Fruit fly (Drosophila melanogaster) whole organism, embryonic: ENCODE results near the gene GstO2.

ENCODE experiments used
- Aef1 ChIP-seq: fragments of 200-800 bp; sonication (Bioruptor generic); IDR thresholded peaks from 3 replicates; pipeline ENCODE4 v1.3.6; 2022; ENCODE audit warnings: missing biosample characterization, missing genetic modification characterization
- CG10274 ChIP-seq: fragments of 200-800 bp; sonication (Bioruptor generic); optimal IDR thresholded peaks from 3 replicates; lab custom pipeline; 2017; ENCODE audit warnings: missing biosample characterization, mild to moderate bottlenecking, missing genetic modification characterization
- CG10366 ChIP-seq: fragments of 200-800 bp; sonication (Bioruptor generic); IDR thresholded peaks from 2 replicates; pipeline ENCODE4 v1.3.6; 2022; ENCODE audit warnings: missing biosample characterization, missing genetic modification characterization
- CG12391 ChIP-seq: fragments of 200-800 bp; sonication (Bioruptor generic); optimal IDR thresholded peaks from 3 replicates; lab custom pipeline; 2018; ENCODE audit warnings: missing biosample characterization, mild to moderate bottlenecking, missing genetic modification characterization, moderate library complexity
- CG14667 ChIP-seq: fragments of 200-800 bp; sonication (Bioruptor generic); IDR thresholded peaks from 2 replicates; pipeline ENCODE4 v1.3.6; 2022; ENCODE audit warnings: missing biosample characterization, missing genetic modification characterization
- CG15269 ChIP-seq: fragments of 200-800 bp; sonication (Bioruptor generic); optimal IDR thresholded peaks from 2 replicates; lab custom pipeline; 2018; ENCODE audit warnings: missing biosample characterization, mild to moderate bottlenecking, missing genetic modification characterization, moderate library complexity
- CG17328 ChIP-seq: fragments of 200-800 bp; sonication (Bioruptor generic); IDR thresholded peaks from 2 replicates; pipeline ENCODE4 v1.3.6; 2022; ENCODE audit warnings: missing biosample characterization, missing genetic modification characterization
- CG17361 ChIP-seq: fragments of 200-800 bp; sonication (Bioruptor generic); IDR thresholded peaks from 3 replicates; pipeline ENCODE4 v1.3.6; 2022; ENCODE audit warnings: missing biosample characterization, missing genetic modification characterization
- CG1832 ChIP-seq: fragments of 200-800 bp; sonication (Bioruptor generic); optimal IDR thresholded peaks from 2 replicates; lab custom pipeline; 2017; ENCODE audit warnings: missing biosample characterization, mild to moderate bottlenecking, missing genetic modification characterization, inconsistent platforms
- CG18599 ChIP-seq: fragments of 200-800 bp; sonication (Bioruptor generic); optimal IDR thresholded peaks from 3 replicates; lab custom pipeline; 2017; ENCODE audit warnings: missing biosample characterization, missing genetic modification characterization, mild to moderate bottlenecking, moderate library complexity, missing genetic modification reagents
- CG31441 ChIP-seq: fragments of 200-800 bp; sonication (Bioruptor generic); IDR thresholded peaks from 2 replicates; pipeline ENCODE4 v1.3.6; 2022; ENCODE audit warnings: missing biosample characterization, missing genetic modification characterization
- CG43689 ChIP-seq: fragments of 200-800 bp; sonication (Bioruptor generic); IDR thresholded peaks from 2 replicates; pipeline ENCODE4 v1.3.6; 2022; ENCODE audit warnings: missing biosample characterization, missing genetic modification characterization
- CG6854 ChIP-seq: fragments of 200-800 bp; sonication (Bioruptor generic); optimal IDR thresholded peaks from 3 replicates; lab custom pipeline; 2017; ENCODE audit warnings: missing biosample characterization, mild to moderate bottlenecking, missing genetic modification characterization
- CHES-1-like ChIP-seq: fragments of 200-800 bp; sonication (Bioruptor generic); optimal IDR thresholded peaks from 2 replicates; lab custom pipeline; 2016; ENCODE audit warnings: missing biosample characterization, missing genetic modification characterization
- D19A ChIP-seq: fragments of 200-800 bp; optimal IDR thresholded peaks from 3 replicates; lab custom pipeline; 2019; ENCODE audit warnings: missing biosample characterization, mild to moderate bottlenecking, missing genetic modification characterization, moderate library complexity
- Dbx ChIP-seq: fragments of 200-800 bp; sonication (Bioruptor generic); IDR thresholded peaks from 3 replicates; pipeline ENCODE4 v1.3.6; 2022; ENCODE audit warnings: missing biosample characterization, missing genetic modification characterization
- Dek ChIP-seq: fragments of 200-800 bp; sonication (Bioruptor generic); optimal IDR thresholded peaks from 3 replicates; lab custom pipeline; 2019; ENCODE audit warnings: missing biosample characterization, mild to moderate bottlenecking, missing genetic modification characterization, moderate library complexity
- Dfd ChIP-seq, 2 experiments: fragments of >200 bp; optimal IDR thresholded peaks; 2 replicates each; lab custom pipeline; 2017; ENCODE audit warnings: missing biosample characterization in 2 of 2, missing genetic modification characterization in 2 of 2
- Dll ChIP-seq: fragments of 200-800 bp; sonication (Bioruptor generic); IDR thresholded peaks from 4 replicates; pipeline ENCODE4 v1.3.6; 2022; ENCODE audit warnings: missing biosample characterization, missing genetic modification characterization; ENCODE audit not compliant: partially characterized antibody
- Fer2 ChIP-seq: fragments of 200-800 bp; sonication (Bioruptor generic); optimal IDR thresholded peaks from 2 replicates; lab custom pipeline; 2018; ENCODE audit warnings: missing biosample characterization, mild to moderate bottlenecking, missing genetic modification characterization, moderate library complexity
- Gug ChIP-seq: fragments of 200-800 bp; sonication (Bioruptor generic); IDR thresholded peaks from 4 replicates; pipeline ENCODE4 v1.3.6; 2022; ENCODE audit warnings: missing biosample characterization, missing genetic modification characterization
- Hand ChIP-seq: fragments of 200-800 bp; sonication (Bioruptor generic); optimal IDR thresholded peaks from 2 replicates; lab custom pipeline; 2017; ENCODE audit warnings: mild to moderate bottlenecking, missing biosample characterization, missing genetic modification reagents, missing genetic modification characterization
- Hr78 ChIP-seq, 2 experiments: fragments of 200-800 bp in 1 of 2; fragments of >200 bp in 1 of 2; sonication (Bioruptor generic) in 1 of 2; optimal IDR thresholded peaks; 2 replicates each; lab custom pipeline; 2017 to 2019; ENCODE audit warnings: missing biosample characterization in 2 of 2, missing genetic modification characterization in 2 of 2, mild to moderate bottlenecking in 1 of 2, moderate library complexity in 1 of 2
- Lhr ChIP-seq: fragments of 200-800 bp; sonication (Bioruptor generic); optimal IDR thresholded peaks from 3 replicates; lab custom pipeline; 2017; ENCODE audit warnings: mild to moderate bottlenecking, missing biosample characterization, missing genetic modification reagents, missing genetic modification characterization
- NC2α ChIP-seq: fragments of 200-800 bp; sonication (Bioruptor generic); optimal IDR thresholded peaks from 2 replicates; lab custom pipeline; 2016; ENCODE audit warnings: missing biosample characterization, missing genetic modification characterization
- Nf-YA ChIP-seq: fragments of 200-800 bp; sonication (Bioruptor generic); IDR thresholded peaks from 2 replicates; pipeline ENCODE4 v1.3.6; 2022; ENCODE audit warnings: missing biosample characterization, missing genetic modification characterization
- Opbp ChIP-seq: fragments of 200-800 bp; sonication (Bioruptor generic); IDR thresholded peaks from 3 replicates; pipeline ENCODE4 v1.3.6; 2022; ENCODE audit warnings: missing biosample characterization, missing genetic modification characterization; ENCODE audit not compliant: partially characterized antibody
- Trl ChIP-seq, 3 experiments: fragments of >200 bp in 2 of 3; fragments of 200-800 bp in 1 of 3; sonication (Bioruptor generic) in 1 of 3; optimal IDR thresholded peaks; 2 replicates in 1 of 3; 3 replicates in 2 of 3; lab custom pipeline; 2016 to 2017; ENCODE audit warnings: missing biosample characterization in 1 of 3, missing genetic modification characterization in 1 of 3
- al ChIP-seq: fragments of 200-800 bp; sonication (Bioruptor generic); IDR thresholded peaks from 2 replicates; pipeline ENCODE4 v1.3.6; 2022; ENCODE audit warnings: missing biosample characterization, missing genetic modification characterization
- ase ChIP-seq: fragments of 200-800 bp; sonication (Bioruptor generic); IDR thresholded peaks from 3 replicates; pipeline ENCODE4 v1.3.6; 2022; ENCODE audit warnings: missing biosample characterization, missing genetic modification characterization
- bigmax ChIP-seq: fragments of 200-800 bp; sonication (Bioruptor generic); optimal IDR thresholded peaks from 2 replicates; lab custom pipeline; 2018; ENCODE audit warnings: missing biosample characterization, mild to moderate bottlenecking, missing genetic modification characterization
- bsh ChIP-seq, 2 experiments: fragments of 200-800 bp; sonication (Bioruptor generic); optimal IDR thresholded peaks; 2 replicates each; lab custom pipeline; 2017 to 2018; ENCODE audit warnings: mild to moderate bottlenecking in 2 of 2, missing biosample characterization in 2 of 2, missing genetic modification characterization in 2 of 2, moderate library complexity in 1 of 2
- dimm ChIP-seq: fragments of 200-800 bp; sonication (Bioruptor generic); IDR thresholded peaks from 2 replicates; pipeline ENCODE4 v1.3.6; 2022; ENCODE audit warnings: missing biosample characterization, missing genetic modification characterization
- dpn ChIP-seq, 2 experiments: fragments of 200-800 bp; sonication (Bioruptor generic); optimal IDR thresholded peaks; 3 replicates each; lab custom pipeline; 2016; ENCODE audit warnings: missing biosample characterization in 2 of 2, missing genetic modification characterization in 2 of 2
- esg ChIP-seq: fragments of 200-800 bp; sonication (Bioruptor generic); conservative IDR thresholded peaks from 2 replicates; pipeline ENCODE4 v1.3.6; 2022; ENCODE audit warnings: missing biosample characterization, missing genetic modification characterization
- ewg ChIP-seq: fragments of 200-800 bp; sonication (Bioruptor generic); optimal IDR thresholded peaks from 3 replicates; lab custom pipeline; 2017; ENCODE audit warnings: mild to moderate bottlenecking, missing biosample characterization, missing genetic modification reagents, missing genetic modification characterization
- exex ChIP-seq: fragments of 200-800 bp; sonication (Bioruptor generic); optimal IDR thresholded peaks from 4 replicates; lab custom pipeline; 2018; ENCODE audit warnings: missing biosample characterization, mild to moderate bottlenecking, missing genetic modification characterization, moderate library complexity
- grn ChIP-seq: fragments of 200-800 bp; sonication (Bioruptor generic); optimal IDR thresholded peaks from 3 replicates; lab custom pipeline; 2017; ENCODE audit warnings: missing biosample characterization, missing genetic modification characterization
- gro ChIP-seq: fragments of 200-800 bp; sonication (Bioruptor generic); optimal IDR thresholded peaks from 2 replicates; lab custom pipeline; 2016; ENCODE audit warnings: missing biosample characterization, missing genetic modification characterization
- hkb ChIP-seq, 2 experiments: fragments of 200-800 bp in 1 of 2; fragments of >200 bp in 1 of 2; sonication (Bioruptor generic) in 1 of 2; IDR thresholded peaks in 1 of 2; optimal IDR thresholded peaks in 1 of 2; 2 replicates each; pipeline versions ENCODE4 v1.3.6 to Lab custom; 2017 to 2022; ENCODE audit warnings: missing biosample characterization in 1 of 2, missing genetic modification characterization in 1 of 2
- mirr ChIP-seq: fragments of 200-800 bp; sonication (Bioruptor generic); optimal IDR thresholded peaks from 3 replicates; lab custom pipeline; 2018; ENCODE audit warnings: missing biosample characterization, mild to moderate bottlenecking, missing genetic modification characterization
- pum ChIP-seq: fragments of 200-800 bp; sonication (Bioruptor generic); optimal IDR thresholded peaks from 2 replicates; lab custom pipeline; 2016; ENCODE audit warnings: missing biosample characterization, missing genetic modification characterization
- ranshi ChIP-seq: fragments of 200-800 bp; sonication (Bioruptor generic); IDR thresholded peaks from 2 replicates; pipeline ENCODE4 v1.3.6; 2022; ENCODE audit warnings: missing biosample characterization, missing genetic modification characterization
- rib ChIP-seq: fragments of 200-800 bp; sonication (Bioruptor generic); IDR thresholded peaks from 2 replicates; pipeline ENCODE4 v1.3.6; 2022; ENCODE audit warnings: missing biosample characterization, missing genetic modification characterization
- sens-2 ChIP-seq: fragments of 200-800 bp; sonication (Bioruptor generic); IDR thresholded peaks from 2 replicates; pipeline ENCODE4 v1.3.6; 2022; ENCODE audit warnings: missing biosample characterization, missing genetic modification characterization
- sqz ChIP-seq: fragments of 200-800 bp; sonication (Bioruptor generic); optimal IDR thresholded peaks from 3 replicates; lab custom pipeline; 2018; ENCODE audit warnings: missing biosample characterization, mild to moderate bottlenecking, missing genetic modification characterization
- stc ChIP-seq: fragments of 200-800 bp; sonication (Bioruptor generic); IDR thresholded peaks from 2 replicates; pipeline ENCODE4 v1.3.6; 2022; ENCODE audit warnings: missing biosample characterization, missing genetic modification characterization
- tll ChIP-seq, 2 experiments: fragments of 200-800 bp in 1 of 2; fragments of >200 bp in 1 of 2; sonication (Bioruptor generic) in 1 of 2; optimal IDR thresholded peaks; 2 replicates each; lab custom pipeline; 2017 to 2019; ENCODE audit warnings: missing biosample characterization in 2 of 2, missing genetic modification characterization in 2 of 2, mild to moderate bottlenecking in 1 of 2, moderate library complexity in 1 of 2
- twi ChIP-seq: fragments of 200-800 bp; optimal IDR thresholded peaks from 2 replicates; lab custom pipeline; 2019; ENCODE audit warnings: missing biosample characterization, mild to moderate bottlenecking, missing genetic modification characterization, moderate library complexity
- unc-4 ChIP-seq: fragments of 200-800 bp; sonication (Bioruptor generic); IDR thresholded peaks from 2 replicates; pipeline ENCODE4 v1.3.6; 2022; ENCODE audit warnings: missing biosample characterization, missing genetic modification characterization; ENCODE audit not compliant: partially characterized antibody

Gene GstO2

DNA sequence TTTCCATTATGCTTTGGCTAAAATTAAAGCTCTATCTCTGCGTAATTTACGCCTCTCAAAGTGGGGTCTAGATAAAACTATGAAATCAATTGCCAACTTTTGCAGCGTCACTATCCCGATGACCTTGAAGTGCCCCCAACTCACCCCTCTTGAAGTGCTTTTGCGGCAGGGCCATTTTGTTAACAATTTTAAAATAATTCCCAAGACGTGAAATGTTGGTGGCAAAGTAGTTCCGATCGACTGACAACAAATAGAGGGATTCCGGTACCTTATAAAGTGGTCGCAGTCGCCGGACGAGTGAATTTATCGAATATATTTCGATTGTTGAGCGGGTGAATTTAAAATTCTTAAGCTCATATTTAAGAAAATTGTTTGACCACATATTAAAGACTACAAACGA, at the start of gene GstO2 (continued):
- no peak for TF ChIP-seq ranshi
- no peak for TF ChIP-seq grn (GFP tag; lab: Kevin White, UChicago)
- TF ChIP-seq CG10274 = no peak
- TF ChIP-seq CG43689 (GFP tag; lab: Robert Waterston, UW) = no peak
- no peak for TF ChIP-seq esg (GFP tag; lab: Robert Waterston, UW)
- TF ChIP-seq al (GFP tag; lab: Robert Waterston, UW) = no peak
- no peak for TF ChIP-seq CG6854 (GFP tag; lab: Kevin White, UChicago)
- TF ChIP-seq bigmax (GFP tag; lab: Kevin White, UChicago) = no peak
- no peak for TF ChIP-seq Dbx (GFP tag; lab: Robert Waterston, UW)
- peak; percentile 51 for TF ChIP-seq unc-4
- no peak for TF ChIP-seq CG31441 (GFP tag; lab: Robert Waterston, UW)
- TF ChIP-seq CG17361 (GFP tag; lab: Robert Waterston, UW) = no peak
- TF ChIP-seq Hr78 (GFP tag; optimal IDR thresholded peaks at IDR 0.05; lab: Kevin White, UChicago) = no peak
- TF ChIP-seq D19A (tag; lab: Kevin White, UChicago) = no peak
- peak; percentile 33 for TF ChIP-seq exex
- TF ChIP-seq ase (GFP tag; lab: Robert Waterston, UW) = no peak
- TF ChIP-seq Nf-YA (GFP tag; lab: Robert Waterston, UW) = no peak
- no peak for TF ChIP-seq twi
- TF ChIP-seq Lhr (GFP tag; lab: Kevin White, UChicago) = no peak
- no peak for TF ChIP-seq Dfd (GFP tag; optimal IDR thresholded peaks at IDR 0.05; lab: Kevin White, UChicago)
- no peak for TF ChIP-seq bsh (GFP tag; optimal IDR thresholded peaks at IDR 0.05; lab: Kevin White, UChicago)
- TF ChIP-seq Aef1 (GFP tag; lab: Robert Waterston, UW) = no peak
- TF ChIP-seq pum (GFP tag; lab: Kevin White, UChicago) = no peak
- no peak for TF ChIP-seq Gug (GFP tag; lab: Robert Waterston, UW)
- no peak for TF ChIP-seq CG17328 (GFP tag; lab: Robert Waterston, UW)
- TF ChIP-seq dimm (GFP tag; lab: Robert Waterston, UW) = no peak
- TF ChIP-seq Fer2 = no peak
- peak; percentile 60; the same call in 3 of the 4 replicates for TF ChIP-seq Dll (GFP tag; lab: Robert Waterston, UW)
- TF ChIP-seq CG15269 (tag; lab: Kevin White, UChicago) = no peak
- TF ChIP-seq rib (GFP tag; lab: Robert Waterston, UW) = no peak
- no peak for TF ChIP-seq tll (GFP tag; optimal IDR thresholded peaks at IDR 0.05; lab: Kevin White, UChicago)
- TF ChIP-seq Trl (optimal IDR thresholded peaks at IDR 0.05; lab: Kevin White, UChicago) = no peak
- TF ChIP-seq Trl (GFP tag; optimal IDR thresholded peaks at IDR 0.05; lab: Kevin White, UChicago) = no peak
- TF ChIP-seq Hand (GFP tag; lab: Kevin White, UChicago) = no peak
- TF ChIP-seq Dek = no peak
- no peak for TF ChIP-seq mirr (GFP tag; lab: Kevin White, UChicago)
- no peak for TF ChIP-seq hkb (optimal IDR thresholded peaks at IDR 0.05; lab: Kevin White, UChicago)
- TF ChIP-seq hkb (GFP tag; IDR thresholded peaks at IDR 0.05; lab: Robert Waterston, UW) = peak; percentile 30; the same call in 1 of the 2 replicates
- TF ChIP-seq CHES-1-like = no peak
- TF ChIP-seq stc (GFP tag; lab: Robert Waterston, UW) = no peak
- TF ChIP-seq ewg (GFP tag; lab: Kevin White, UChicago) = no peak
- TF ChIP-seq dpn (GFP tag; optimal IDR thresholded peaks at IDR 0.05; lab: Kevin White, UChicago) = no peak
- no peak for TF ChIP-seq NC2α (GFP tag; lab: Kevin White, UChicago)
- no peak for TF ChIP-seq sens-2 (GFP tag; lab: Robert Waterston, UW)
- TF ChIP-seq Opbp = peak; percentile 35; the same call in 1 of the 3 replicates
- no peak for TF ChIP-seq gro (GFP tag; lab: Kevin White, UChicago)
- TF ChIP-seq CG12391 = no peak
- TF ChIP-seq sqz (GFP tag; lab: Kevin White, UChicago) = no peak
- no peak for TF ChIP-seq CG14667
- no peak for TF ChIP-seq CG18599 (GFP tag; lab: Kevin White, UChicago)
- no peak for TF ChIP-seq CG10366
- no peak for TF ChIP-seq CG1832 (GFP tag; lab: Kevin White, UChicago)
